Fruit fly (Drosophila melanogaster) whole organism, embryonic: ENCODE data around the gene Tctp.
A peak's percentile ranks its signal among the peaks of the same experiment; 100 is the strongest.

ENCODE experiments used
- Blimp-1 ChIP-seq: fragments of 200-800 bp; sonication (Bioruptor generic); optimal IDR thresholded peaks from 3 replicates; lab custom pipeline; 2018; ENCODE audit warnings: missing biosample characterization, missing genetic modification characterization, mild to moderate bottlenecking, moderate library complexity, missing genetic modification reagents
- BtbVII ChIP-seq: fragments of 200-800 bp; sonication (Bioruptor generic); optimal IDR thresholded peaks from 3 replicates; lab custom pipeline; 2017; ENCODE audit warnings: missing biosample characterization, mild to moderate bottlenecking, missing genetic modification characterization
- CG10543 ChIP-seq: fragments of 200-800 bp; sonication (Bioruptor generic); optimal IDR thresholded peaks from 3 replicates; lab custom pipeline; 2017; ENCODE audit warnings: missing biosample characterization, mild to moderate bottlenecking, missing genetic modification characterization, moderate library complexity
- CG12219 ChIP-seq: fragments of 200-800 bp; sonication (Bioruptor generic); optimal IDR thresholded peaks from 3 replicates; lab custom pipeline; 2018; ENCODE audit warnings: missing biosample characterization, mild to moderate bottlenecking, missing genetic modification characterization
- CG1233 ChIP-seq: fragments of 200-800 bp; sonication (Bioruptor generic); optimal IDR thresholded peaks from 4 replicates; lab custom pipeline; 2018; ENCODE audit warnings: missing biosample characterization, mild to moderate bottlenecking, missing genetic modification characterization
- CG14014 ChIP-seq: fragments of 200-800 bp; sonication (Bioruptor generic); IDR thresholded peaks from 2 replicates; pipeline ENCODE4 v1.3.6; 2022; ENCODE audit warnings: missing biosample characterization, missing genetic modification characterization
- CG14710 ChIP-seq: fragments of 200-800 bp; sonication (Bioruptor generic); optimal IDR thresholded peaks from 3 replicates; lab custom pipeline; 2019; ENCODE audit warnings: missing biosample characterization, mild to moderate bottlenecking, missing genetic modification characterization, moderate library complexity
- CG15696 ChIP-seq: fragments of 200-800 bp; sonication (Bioruptor generic); optimal IDR thresholded peaks from 2 replicates; lab custom pipeline; 2019; ENCODE audit warnings: missing biosample characterization, mild to moderate bottlenecking, missing genetic modification characterization, moderate library complexity
- CG17359 ChIP-seq: fragments of 200-800 bp; sonication (Bioruptor generic); optimal IDR thresholded peaks from 3 replicates; lab custom pipeline; 2018; ENCODE audit warnings: missing biosample characterization, mild to moderate bottlenecking, missing genetic modification characterization, moderate library complexity
- CG17612 ChIP-seq: fragments of 200-800 bp; sonication (Bioruptor generic); IDR thresholded peaks from 2 replicates; pipeline ENCODE4 v1.3.6; 2022; ENCODE audit warnings: missing biosample characterization, missing genetic modification characterization
- CG18476 ChIP-seq: fragments of 200-800 bp; sonication (Bioruptor generic); optimal IDR thresholded peaks from 2 replicates; lab custom pipeline; 2016; ENCODE audit warnings: missing biosample characterization, mild to moderate bottlenecking, missing genetic modification characterization
- CG2678 ChIP-seq: fragments of 200-800 bp; sonication (Bioruptor generic); optimal IDR thresholded peaks from 3 replicates; lab custom pipeline; 2019; ENCODE audit warnings: missing biosample characterization, mild to moderate bottlenecking, missing genetic modification characterization, moderate library complexity
- CG2875 ChIP-seq: fragments of 200-800 bp; sonication (Bioruptor generic); optimal IDR thresholded peaks from 2 replicates; lab custom pipeline; 2017; ENCODE audit warnings: missing biosample characterization, mild to moderate bottlenecking, missing genetic modification characterization, missing genetic modification reagents
- CG3065 ChIP-seq: fragments of 200-800 bp; sonication (Bioruptor generic); optimal IDR thresholded peaks from 2 replicates; lab custom pipeline; 2016; ENCODE audit warnings: missing biosample characterization, missing genetic modification characterization
- CG31224 ChIP-seq: fragments of 200-800 bp; sonication (Bioruptor generic); IDR thresholded peaks from 2 replicates; pipeline ENCODE4 v1.3.6; 2022; ENCODE audit warnings: missing biosample characterization, missing genetic modification characterization
- CG3995 ChIP-seq: fragments of 200-800 bp; sonication (Bioruptor generic); optimal IDR thresholded peaks from 3 replicates; lab custom pipeline; 2016; ENCODE audit warnings: missing biosample characterization, missing genetic modification characterization
- CG42726 ChIP-seq: fragments of 200-800 bp; sonication (Bioruptor generic); IDR thresholded peaks from 2 replicates; pipeline ENCODE4 v1.3.6; 2022; ENCODE audit warnings: missing biosample characterization, missing genetic modification characterization; ENCODE audit not compliant: partially characterized antibody
- CG4730 ChIP-seq: fragments of 200-800 bp; sonication (Bioruptor generic); IDR thresholded peaks from 2 replicates; pipeline ENCODE4 v1.3.6; 2022; ENCODE audit warnings: missing biosample characterization, missing genetic modification characterization
- CG6854 ChIP-seq: fragments of 200-800 bp; sonication (Bioruptor generic); optimal IDR thresholded peaks from 3 replicates; lab custom pipeline; 2017; ENCODE audit warnings: missing biosample characterization, mild to moderate bottlenecking, missing genetic modification characterization
- CG8765 ChIP-seq: fragments of 200-800 bp; sonication (Bioruptor generic); IDR thresholded peaks from 2 replicates; pipeline ENCODE4 v1.3.6; 2022; ENCODE audit warnings: missing biosample characterization, missing genetic modification characterization
- CG8924 ChIP-seq: fragments of 200-800 bp; optimal IDR thresholded peaks from 3 replicates; lab custom pipeline; 2019; ENCODE audit warnings: missing biosample characterization, mild to moderate bottlenecking, missing genetic modification characterization, moderate library complexity
- CG9817 ChIP-seq: fragments of 200-800 bp; sonication (Bioruptor generic); optimal IDR thresholded peaks from 2 replicates; lab custom pipeline; 2018; ENCODE audit warnings: missing biosample characterization, mild to moderate bottlenecking, missing genetic modification characterization, moderate library complexity
- Dad ChIP-seq: fragments of 200-800 bp; sonication (Bioruptor generic); optimal IDR thresholded peaks from 3 replicates; lab custom pipeline; 2016; ENCODE audit warnings: missing biosample characterization, missing genetic modification characterization
- Fer2 ChIP-seq: fragments of 200-800 bp; sonication (Bioruptor generic); optimal IDR thresholded peaks from 2 replicates; lab custom pipeline; 2018; ENCODE audit warnings: missing biosample characterization, mild to moderate bottlenecking, missing genetic modification characterization, moderate library complexity
- Hand ChIP-seq: fragments of 200-800 bp; sonication (Bioruptor generic); optimal IDR thresholded peaks from 2 replicates; lab custom pipeline; 2017; ENCODE audit warnings: mild to moderate bottlenecking, missing biosample characterization, missing genetic modification reagents, missing genetic modification characterization
- Hr51 ChIP-seq, 2 experiments: fragments of 200-800 bp; sonication (Bioruptor generic); optimal IDR thresholded peaks; 2 replicates in 1 of 2; 3 replicates in 1 of 2; lab custom pipeline; 2016 to 2018; ENCODE audit warnings: missing biosample characterization in 2 of 2, missing genetic modification characterization in 2 of 2, mild to moderate bottlenecking in 1 of 2, moderate library complexity in 1 of 2
- Lpt ChIP-seq: fragments of >200 bp; optimal IDR thresholded peaks from 2 replicates; lab custom pipeline; 2018; ENCODE audit warnings: missing biosample characterization, missing genetic modification characterization
- NC2α ChIP-seq: fragments of 200-800 bp; sonication (Bioruptor generic); optimal IDR thresholded peaks from 2 replicates; lab custom pipeline; 2016; ENCODE audit warnings: missing biosample characterization, missing genetic modification characterization
- Nf-YA ChIP-seq: fragments of 200-800 bp; sonication (Bioruptor generic); IDR thresholded peaks from 2 replicates; pipeline ENCODE4 v1.3.6; 2022; ENCODE audit warnings: missing biosample characterization, missing genetic modification characterization
- Nf-YC ChIP-seq: fragments of 200-800 bp; optimal IDR thresholded peaks from 3 replicates; lab custom pipeline; 2019; ENCODE audit warnings: missing biosample characterization, mild to moderate bottlenecking, missing genetic modification characterization, moderate library complexity
- Sox102F ChIP-seq: fragments of 200-800 bp; sonication (Bioruptor generic); optimal IDR thresholded peaks from 2 replicates; lab custom pipeline; 2018; ENCODE audit warnings: missing biosample characterization, mild to moderate bottlenecking, missing genetic modification characterization, moderate library complexity
- ab ChIP-seq: fragments of 200-800 bp; sonication (Bioruptor generic); optimal IDR thresholded peaks from 2 replicates; lab custom pipeline; 2016; ENCODE audit warnings: missing biosample characterization, missing genetic modification characterization
- ash1 ChIP-seq: fragments of 200-800 bp; sonication (Bioruptor generic); optimal IDR thresholded peaks from 2 replicates; lab custom pipeline; 2018; ENCODE audit warnings: missing biosample characterization, mild to moderate bottlenecking, missing genetic modification characterization
- az2 ChIP-seq: fragments of 200-800 bp; sonication (Bioruptor generic); optimal IDR thresholded peaks from 3 replicates; lab custom pipeline; 2016; ENCODE audit warnings: missing biosample characterization, missing genetic modification characterization
- crol ChIP-seq: fragments of 200-800 bp; sonication (Bioruptor generic); IDR thresholded peaks from 2 replicates; pipeline ENCODE4 v1.3.6; 2022; ENCODE audit warnings: missing biosample characterization, missing genetic modification characterization
- esg ChIP-seq: fragments of 200-800 bp; sonication (Bioruptor generic); conservative IDR thresholded peaks from 2 replicates; pipeline ENCODE4 v1.3.6; 2022; ENCODE audit warnings: missing biosample characterization, missing genetic modification characterization
- gcm2 ChIP-seq: fragments of 200-800 bp; sonication (Bioruptor generic); optimal IDR thresholded peaks from 2 replicates; lab custom pipeline; 2016; ENCODE audit warnings: missing biosample characterization, missing genetic modification characterization
- gsb-n ChIP-seq: fragments of 200-800 bp; sonication (Bioruptor generic); optimal IDR thresholded peaks from 3 replicates; lab custom pipeline; 2018; ENCODE audit warnings: missing biosample characterization, mild to moderate bottlenecking, missing genetic modification characterization
- otp ChIP-seq: fragments of 200-800 bp; sonication (Bioruptor generic); IDR thresholded peaks from 3 replicates; pipeline ENCODE4, ENCODE4 v1.3.6; 2022; ENCODE audit warnings: missing biosample characterization, missing genetic modification characterization
- pita ChIP-seq: fragments of 200-800 bp; sonication (Bioruptor generic); optimal IDR thresholded peaks from 2 replicates; lab custom pipeline; 2017; ENCODE audit warnings: missing biosample characterization, mild to moderate bottlenecking, missing genetic modification characterization
- psq ChIP-seq: fragments of 200-800 bp; sonication (Bioruptor generic); optimal IDR thresholded peaks from 2 replicates; lab custom pipeline; 2017; ENCODE audit warnings: missing biosample characterization, missing genetic modification characterization
- repo ChIP-seq: fragments of 200-800 bp; sonication (Bioruptor generic); optimal IDR thresholded peaks from 2 replicates; lab custom pipeline; 2016; ENCODE audit warnings: missing biosample characterization, missing genetic modification characterization
- sd ChIP-seq: fragments of 200-800 bp; sonication (Bioruptor generic); optimal IDR thresholded peaks from 3 replicates; lab custom pipeline; 2018; ENCODE audit warnings: missing biosample characterization, mild to moderate bottlenecking, missing genetic modification characterization, moderate library complexity
- shn ChIP-seq: fragments of 200-800 bp; sonication (Bioruptor generic); optimal IDR thresholded peaks from 3 replicates; lab custom pipeline; 2016; ENCODE audit warnings: missing biosample characterization, missing genetic modification characterization
- so ChIP-seq: fragments of 200-800 bp; sonication (Bioruptor generic); IDR thresholded peaks from 3 replicates; pipeline ENCODE4 v1.3.6; 2022; ENCODE audit warnings: missing biosample characterization, missing genetic modification characterization
- unc-4 ChIP-seq: fragments of 200-800 bp; sonication (Bioruptor generic); IDR thresholded peaks from 2 replicates; pipeline ENCODE4 v1.3.6; 2022; ENCODE audit warnings: missing biosample characterization, missing genetic modification characterization; ENCODE audit not compliant: partially characterized antibody
- vvl ChIP-seq: fragments of 200-800 bp; sonication (Bioruptor generic); IDR thresholded peaks from 2 replicates; pipeline ENCODE4 v1.3.6; 2022; ENCODE audit warnings: missing biosample characterization, missing genetic modification characterization
- wor ChIP-seq: fragments of 200-800 bp; sonication (Bioruptor generic); IDR thresholded peaks from 2 replicates; pipeline ENCODE4 v1.3.6; 2022; ENCODE audit warnings: missing biosample characterization, missing genetic modification characterization
- zen2 ChIP-seq: fragments of 200-800 bp; sonication (Bioruptor generic); IDR thresholded peaks from 3 replicates; pipeline ENCODE4 v1.3.6; 2022; ENCODE audit warnings: missing biosample characterization, missing genetic modification characterization; ENCODE audit not compliant: partially characterized antibody

Gene Tctp

dm6 chr3R:11196648-11197388, 13.2 kb upstream of the Tctp start (continued):
- TF ChIP-seq Blimp-1 (peak; percentile 100), Sox102F (GFP tag; lab: Kevin White, UChicago) (peak; percentile 99), CG14014 (peak; percentile 98), CG2875 (GFP tag; lab: Kevin White, UChicago) (peak; percentile 96), psq (GFP tag; lab: Kevin White, UChicago) (peak; percentile 94), CG42726 (GFP tag; lab: Robert Waterston, UW) (no peak), esg (peak; percentile 99), az2 (GFP tag; lab: Kevin White, UChicago) (peak; percentile 96), CG3995 (GFP tag; lab: Kevin White, UChicago) (peak; percentile 81), ab (GFP tag; lab: Kevin White, UChicago) (no peak), so (peak; percentile 98), crol (peak; percentile 73), CG15696 (tag; lab: Kevin White, UChicago) (peak; percentile 90), NC2α (peak; percentile 77), CG6854 (GFP tag; lab: Kevin White, UChicago) (peak; percentile 98), CG17612 (GFP tag; lab: Robert Waterston, UW) (peak; percentile 95), BtbVII (GFP tag; lab: Kevin White, UChicago) (peak; percentile 98), unc-4 (GFP tag; lab: Robert Waterston, UW) (no peak), Nf-YA (GFP tag; lab: Robert Waterston, UW) (peak; percentile 96), sd (peak; percentile 94), ash1 (GFP tag; lab: Kevin White, UChicago) (peak; percentile 82), repo (GFP tag; lab: Kevin White, UChicago) (peak; percentile 65), pita (no peak), otp (GFP tag; lab: Robert Waterston, UW) (peak; percentile 90), Nf-YC (tag; lab: Kevin White, UChicago) (peak; percentile 88), CG10543 (GFP tag; lab: Kevin White, UChicago) (peak; percentile 97), wor (peak; percentile 99), Dad (GFP tag; lab: Kevin White, UChicago) (peak; percentile 95), gsb-n (peak; percentile 98), CG17359 (tag; lab: Kevin White, UChicago) (peak; percentile 99), CG2678 (tag; lab: Kevin White, UChicago) (peak; percentile 100), CG4730 (GFP tag; lab: Robert Waterston, UW) (peak; percentile 97), Fer2 (tag; lab: Kevin White, UChicago) (peak; percentile 97), vvl (peak; percentile 98), Lpt (GFP tag; lab: Kevin White, UChicago) (no peak), CG18476 (GFP tag; lab: Kevin White, UChicago) (peak; percentile 96), shn (GFP tag; lab: Kevin White, UChicago) (peak; percentile 82), CG14710 (peak; percentile 98), gcm2 (GFP tag; lab: Kevin White, UChicago) (no peak), CG8765 (GFP tag; lab: Robert Waterston, UW) (peak; percentile 87), zen2 (GFP tag; lab: Robert Waterston, UW) (no peak), CG3065 (GFP tag; lab: Kevin White, UChicago) (peak; percentile 92), CG31224 (GFP tag; lab: Robert Waterston, UW) (peak; percentile 96), CG9817 (tag; lab: Kevin White, UChicago) (peak; percentile 98), Hand (GFP tag; lab: Kevin White, UChicago) (peak; percentile 97), Hr51 (GFP tag; optimal IDR thresholded peaks at IDR 0.05; lab: Kevin White, UChicago) (peak; percentile 93 to 100), CG8924 (peak; percentile 95), CG1233 (GFP tag; lab: Kevin White, UChicago) (peak; percentile 99), CG12219 (GFP tag; lab: Kevin White, UChicago) (peak; percentile 92)
